Worm (Caenorhabditis elegans) whole organism, young adult: ENCODE data around the gene pgm-1.
A peak's percentile ranks its signal among the peaks of the same experiment; 100 is the strongest.

Source experiments
- B0261.1 ChIP-seq: sonication (generic microtip); optimal IDR thresholded peaks from 2 replicates; lab custom pipeline; 2016; ENCODE audit warnings: mild to moderate bottlenecking, missing genetic modification characterization, moderate library complexity, missing compliant biosample characterization
- D2030.7 ChIP-seq: fragments of 200-800 bp; sonication (Bioruptor generic); IDR thresholded peaks from 2 replicates; pipeline ENCODE4 v1.3.6; 2022; ENCODE audit warnings: missing genetic modification reagents, missing genetic modification characterization, missing compliant biosample characterization
- F10E7.11 ChIP-seq: sonication (generic microtip); optimal IDR thresholded peaks from 2 replicates; lab custom pipeline; 2017; ENCODE audit warnings: mild to moderate bottlenecking, missing genetic modification characterization, moderate library complexity, missing compliant biosample characterization
- F23B12.7 ChIP-seq: sonication (generic microtip); optimal IDR thresholded peaks from 2 replicates; lab custom pipeline; 2017; ENCODE audit warnings: missing genetic modification characterization, mild to moderate bottlenecking, missing compliant biosample characterization, antibody characterized with exemption, moderate library complexity; ENCODE audit not compliant: insufficient read depth
- F33H1.4 ChIP-seq: fragments of 200-800 bp; sonication (Bioruptor generic); IDR thresholded peaks from 2 replicates; pipeline ENCODE4 v1.3.6; 2022; ENCODE audit warnings: missing genetic modification reagents, missing genetic modification characterization, missing compliant biosample characterization
- F37B4.10 ChIP-seq: fragments of 200-800 bp; sonication (Bioruptor generic); IDR thresholded peaks from 2 replicates; pipeline ENCODE4 v1.3.6; 2022; ENCODE audit warnings: missing genetic modification characterization, missing compliant biosample characterization
- F39B2.1 ChIP-seq: fragments of 200-800 bp; sonication (Bioruptor generic); IDR thresholded peaks from 2 replicates; pipeline ENCODE4 v1.3.6; 2022; ENCODE audit warnings: missing genetic modification reagents, missing genetic modification characterization, missing compliant biosample characterization
- F49E8.2 ChIP-seq: sonication (generic microtip); optimal IDR thresholded peaks from 3 replicates; lab custom pipeline; 2017; ENCODE audit warnings: missing genetic modification characterization, mild to moderate bottlenecking, missing compliant biosample characterization, antibody characterized with exemption, moderate library complexity; ENCODE audit not compliant: insufficient read depth
- F57A8.1 ChIP-seq: fragments of 200-800 bp; sonication (Bioruptor generic); optimal IDR thresholded peaks from 2 replicates; lab custom pipeline; 2018; ENCODE audit warnings: mild to moderate bottlenecking, missing genetic modification characterization, moderate library complexity, missing compliant biosample characterization
- F57C9.4 ChIP-seq: sonication (generic microtip); optimal IDR thresholded peaks from 2 replicates; lab custom pipeline; 2017; ENCODE audit warnings: mild to moderate bottlenecking, missing genetic modification characterization, missing compliant biosample characterization
- K11D2.4 ChIP-seq: fragments of 200-800 bp; sonication (Bioruptor generic); IDR thresholded peaks from 2 replicates; pipeline ENCODE4 v1.3.6; 2022; ENCODE audit warnings: missing genetic modification reagents, missing genetic modification characterization, missing compliant biosample characterization
- T07F8.4 ChIP-seq: sonication (generic microtip); optimal IDR thresholded peaks from 2 replicates; lab custom pipeline; 2016; ENCODE audit warnings: mild to moderate bottlenecking, missing genetic modification characterization, moderate library complexity, missing compliant biosample characterization
- Y53F4B.3 ChIP-seq: fragments of 200-800 bp; sonication (Bioruptor generic); IDR thresholded peaks from 2 replicates; pipeline ENCODE4 v1.3.6; 2022; ENCODE audit warnings: missing genetic modification reagents, missing genetic modification characterization, missing compliant biosample characterization
- Y53G8AR.9 ChIP-seq: fragments of 200-800 bp; sonication (Bioruptor generic); conservative IDR thresholded peaks from 2 replicates; pipeline ENCODE4 v1.3.6; 2022; ENCODE audit warnings: missing genetic modification reagents, missing genetic modification characterization, missing compliant biosample characterization
- Y56A3A.18 ChIP-seq: fragments of 200-800 bp; sonication (Bioruptor generic); IDR thresholded peaks from 2 replicates; pipeline ENCODE4 v1.3.6; 2022; ENCODE audit warnings: missing genetic modification reagents, missing genetic modification characterization, missing compliant biosample characterization
- Y67H2A.10 ChIP-seq: fragments of 200-800 bp; sonication (Bioruptor generic); conservative IDR thresholded peaks from 2 replicates; pipeline ENCODE4 v1.3.6; 2022; ENCODE audit warnings: missing genetic modification reagents, missing genetic modification characterization, missing compliant biosample characterization
- akir-1 ChIP-seq: fragments of 200-800 bp; sonication (Bioruptor generic); optimal IDR thresholded peaks from 2 replicates; lab custom pipeline; 2018; ENCODE audit warnings: mild to moderate bottlenecking, missing genetic modification characterization, moderate library complexity, missing compliant biosample characterization
- aptf-3 ChIP-seq: fragments of 200-800 bp; sonication (Bioruptor generic); IDR thresholded peaks from 2 replicates; pipeline ENCODE4 v1.3.6; 2022; ENCODE audit warnings: missing genetic modification characterization, missing compliant biosample characterization
- ceh-100 ChIP-seq: fragments of 200-800 bp; sonication (Bioruptor generic); IDR thresholded peaks from 2 replicates; pipeline ENCODE4 v1.3.6; 2022; ENCODE audit warnings: missing genetic modification reagents, missing genetic modification characterization, missing compliant biosample characterization
- ceh-40 ChIP-seq: fragments of 200-800 bp; sonication (Bioruptor generic); IDR thresholded peaks from 2 replicates; pipeline ENCODE4 v1.3.6; 2022; ENCODE audit warnings: missing genetic modification characterization, missing compliant biosample characterization
- die-1 ChIP-seq: sonication (generic microtip); optimal IDR thresholded peaks from 2 replicates; lab custom pipeline; 2016; ENCODE audit warnings: missing genotype, mild to moderate bottlenecking, missing genetic modification characterization, missing compliant biosample characterization
- dpl-1 ChIP-seq: fragments of 150-350 bp; optimal IDR thresholded peaks from 2 replicates; lab custom pipeline; 2014; ENCODE audit warnings: missing biosample characterization, missing genetic modification reagents, missing genetic modification characterization
- gei-17 ChIP-seq: fragments of 200-800 bp; sonication (Bioruptor generic); optimal IDR thresholded peaks from 2 replicates; lab custom pipeline; 2018; ENCODE audit warnings: mild to moderate bottlenecking, missing genetic modification characterization, missing compliant biosample characterization
- him-1 ChIP-seq: sonication (generic microtip); optimal IDR thresholded peaks from 2 replicates; lab custom pipeline; 2016; ENCODE audit warnings: missing genotype, missing genetic modification reagents, missing genetic modification characterization, missing compliant biosample characterization
- lag-1 ChIP-seq: fragments of 200-800 bp; sonication (Bioruptor generic); IDR thresholded peaks from 2 replicates; pipeline ENCODE4 v1.3.6; 2022; ENCODE audit warnings: missing genetic modification reagents, missing genetic modification characterization, missing compliant biosample characterization
- lin-54 ChIP-seq: fragments of 200-800 bp; sonication (Bioruptor generic); optimal IDR thresholded peaks from 2 replicates; lab custom pipeline; 2018; ENCODE audit warnings: mild to moderate bottlenecking, missing genetic modification characterization, missing compliant biosample characterization
- madf-10 ChIP-seq: sonication (generic microtip); optimal IDR thresholded peaks from 2 replicates; lab custom pipeline; 2016; ENCODE audit warnings: mild to moderate bottlenecking, missing genetic modification characterization, missing compliant biosample characterization
- madf-3 ChIP-seq: fragments of 200-800 bp; sonication (Bioruptor generic); IDR thresholded peaks from 2 replicates; pipeline ENCODE4 v1.3.6; 2022; ENCODE audit warnings: missing genetic modification reagents, missing genetic modification characterization, missing compliant biosample characterization
- madf-8 ChIP-seq: fragments of 200-800 bp; sonication (Bioruptor generic); conservative IDR thresholded peaks from 2 replicates; pipeline ENCODE4 v1.3.6; 2022; ENCODE audit warnings: missing genetic modification reagents, missing genetic modification characterization, missing compliant biosample characterization
- mcd-1 ChIP-seq: fragments of 200-800 bp; sonication (Bioruptor generic); IDR thresholded peaks from 2 replicates; pipeline ENCODE4 v1.3.6; 2022; ENCODE audit warnings: missing genetic modification reagents, missing genetic modification characterization, missing compliant biosample characterization
- mxl-1 ChIP-seq: sonication (generic microtip); optimal IDR thresholded peaks from 2 replicates; lab custom pipeline; 2016; ENCODE audit warnings: missing genetic modification characterization, missing compliant biosample characterization
- nfya-2 ChIP-seq: fragments of 200-800 bp; sonication (Bioruptor generic); IDR thresholded peaks from 2 replicates; pipeline ENCODE4 v1.3.6; 2022; ENCODE audit warnings: missing genetic modification reagents, missing genetic modification characterization, missing compliant biosample characterization
- nhr-27 ChIP-seq: fragments of 200-800 bp; sonication (Bioruptor generic); optimal IDR thresholded peaks from 2 replicates; lab custom pipeline; 2018; ENCODE audit warnings: mild to moderate bottlenecking, missing genetic modification characterization, moderate library complexity, missing compliant biosample characterization
- nhr-90 ChIP-seq: sonication (generic microtip); optimal IDR thresholded peaks from 2 replicates; lab custom pipeline; 2016; ENCODE audit warnings: missing genotype, mild to moderate bottlenecking, missing genetic modification characterization, missing compliant biosample characterization
- rec-8 ChIP-seq, 2 experiments: sonication (generic microtip); optimal IDR thresholded peaks; 2 replicates each; lab custom pipeline; 2016; ENCODE audit warnings: mild to moderate bottlenecking in 2 of 2, missing genetic modification characterization in 2 of 2, missing genetic modification reagents in 2 of 2, missing genotype in 2 of 2, missing biosample characterization in 1 of 2, missing compliant biosample characterization in 1 of 2, moderate library complexity in 1 of 2
- repo-1 ChIP-seq: sonication (generic microtip); optimal IDR thresholded peaks from 2 replicates; lab custom pipeline; 2017; ENCODE audit warnings: mild to moderate bottlenecking, missing genetic modification characterization, missing compliant biosample characterization
- rpc-1 ChIP-seq, 2 experiments: fragments of 150-350 bp in 1 of 2; sonication (generic microtip) in 1 of 2; optimal IDR thresholded peaks; 2 replicates each; lab custom pipeline; 2014 to 2018; ENCODE audit warnings: missing biosample characterization in 1 of 2, missing genetic modification characterization in 1 of 2, missing genetic modification reagents in 1 of 2, missing genotype in 1 of 2
- snpc-1.1 ChIP-seq: sonication (generic microtip); optimal IDR thresholded peaks from 2 replicates; lab custom pipeline; 2017; ENCODE audit warnings: missing genetic modification characterization, mild to moderate bottlenecking, missing compliant biosample characterization, antibody characterized with exemption, moderate library complexity, missing genotype, missing genetic modification reagents; ENCODE audit not compliant: insufficient read depth
- somi-1 ChIP-seq: fragments of 200-800 bp; sonication (Bioruptor generic); optimal IDR thresholded peaks from 2 replicates; lab custom pipeline; 2018; ENCODE audit warnings: mild to moderate bottlenecking, missing genetic modification characterization, missing compliant biosample characterization
- sptf-2 ChIP-seq: fragments of 200-800 bp; sonication (Bioruptor generic); optimal IDR thresholded peaks from 2 replicates; lab custom pipeline; 2018; ENCODE audit warnings: mild to moderate bottlenecking, missing genetic modification characterization, missing compliant biosample characterization
- tbp1 ChIP-seq: fragments of 200-800 bp; sonication (Bioruptor generic); optimal IDR thresholded peaks from 2 replicates; lab custom pipeline; 2018; ENCODE audit warnings: mild to moderate bottlenecking, missing genetic modification characterization, missing compliant biosample characterization
- tbx-9 ChIP-seq: sonication (generic microtip); optimal IDR thresholded peaks from 2 replicates; lab custom pipeline; 2016; ENCODE audit warnings: borderline replicate concordance, missing genetic modification characterization, inconsistent platforms, missing compliant biosample characterization
- zfh-2 ChIP-seq: fragments of 200-800 bp; sonication (Bioruptor generic); conservative IDR thresholded peaks from 2 replicates; pipeline ENCODE4 v1.3.6; 2022; ENCODE audit warnings: missing genetic modification reagents, missing genetic modification characterization, missing compliant biosample characterization
- zim-3 ChIP-seq: sonication (generic microtip); optimal IDR thresholded peaks from 2 replicates; lab custom pipeline; 2017; ENCODE audit warnings: mild to moderate bottlenecking, missing genetic modification characterization, moderate library complexity, missing compliant biosample characterization
- ztf-18 ChIP-seq: sonication (generic microtip); optimal IDR thresholded peaks from 2 replicates; lab custom pipeline; 2016; ENCODE audit warnings: missing genotype, mild to moderate bottlenecking, missing genetic modification characterization, missing compliant biosample characterization
- ztf-22 ChIP-seq: fragments of 200-800 bp; sonication (Bioruptor generic); optimal IDR thresholded peaks from 2 replicates; lab custom pipeline; 2018; ENCODE audit warnings: mild to moderate bottlenecking, missing genetic modification characterization, moderate library complexity, missing compliant biosample characterization
- ztf-28 ChIP-seq: fragments of 200-800 bp; sonication (Bioruptor generic); IDR thresholded peaks from 2 replicates; pipeline ENCODE4 v1.3.6; 2022; ENCODE audit warnings: missing genetic modification reagents, missing genetic modification characterization, missing compliant biosample characterization

Gene pgm-1

DNA sequence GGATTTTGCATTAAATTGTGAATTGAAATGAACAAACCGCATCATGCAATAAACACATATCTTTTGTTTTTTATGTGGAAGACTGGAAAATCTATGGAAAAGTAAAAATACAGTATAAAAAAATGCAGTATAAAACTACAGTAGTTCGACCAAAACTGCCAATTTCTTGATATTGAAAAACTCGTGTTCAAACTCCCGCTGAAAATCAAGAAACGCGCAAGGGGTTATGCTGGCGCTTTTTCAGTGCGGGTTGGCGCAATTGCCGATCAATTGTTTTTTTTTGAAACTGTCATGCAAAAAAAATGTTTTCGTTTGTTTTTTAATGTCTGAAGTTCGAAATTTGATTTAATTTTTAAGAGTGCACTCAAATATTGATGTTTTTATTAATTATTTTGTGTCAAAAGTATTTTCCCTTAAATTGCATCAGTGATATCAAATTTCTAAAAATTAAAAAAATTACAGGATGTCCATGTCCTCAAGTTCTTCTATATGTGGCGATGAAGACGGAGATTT lies 37.6 kb upstream of the pgm-1 start, which contains the start of gene dnj-9:
Gene dnj-9, plus strand, starts transcription at position 463 of the 513 bp plus-strand sequence.
- TF ChIP-seq ztf-18 (tag; lab: Kevin White, UChicago) (peak; percentile 99), mxl-1 (tag; lab: Kevin White, UChicago) (no peak), ceh-40 (peak; percentile 51; the same call in 1 of the 2 replicates), rec-8 (tag; optimal IDR thresholded peaks at IDR 0.05; lab: Kevin White, UChicago) (peak in 1 of 2 experiments; percentile 21), madf-8 (GFP tag; lab: Robert Waterston, UW) (peak; percentile 79), ztf-28 (GFP tag; lab: Robert Waterston, UW) (no peak), Y53F4B.3 (GFP tag; lab: Robert Waterston, UW) (no peak), die-1 (tag; lab: Kevin White, UChicago) (peak; percentile 53), snpc-1.1 (peak; percentile 28), tbx-9 (tag; lab: Kevin White, UChicago) (no peak), somi-1 (GFP tag; lab: Kevin White, UChicago) (peak; percentile 53), F23B12.7 (tag; lab: Kevin White, UChicago) (peak; percentile 92), gei-17 (peak; percentile 87), sptf-2 (GFP tag; lab: Kevin White, UChicago) (no peak), nfya-2 (GFP tag; lab: Robert Waterston, UW) (no peak), lin-54 (GFP tag; lab: Kevin White, UChicago) (peak; percentile 99), zfh-2 (no peak), him-1 (peak; percentile 81), ceh-100 (GFP tag; lab: Robert Waterston, UW) (peak; percentile 84), Y56A3A.18 (GFP tag; lab: Robert Waterston, UW) (peak; percentile 95), nhr-90 (no peak), repo-1 (tag; lab: Kevin White, UChicago) (peak; percentile 94), madf-10 (tag; lab: Kevin White, UChicago) (peak; percentile 71), F57C9.4 (tag; lab: Kevin White, UChicago) (no peak), mcd-1 (GFP tag; lab: Robert Waterston, UW) (peak; percentile 93), D2030.7 (GFP tag; lab: Robert Waterston, UW) (peak; percentile 81), F57A8.1 (peak; percentile 35), dpl-1 (peak; percentile 97), Y67H2A.10 (GFP tag; lab: Robert Waterston, UW) (peak; percentile 37; the same call in 1 of the 2 replicates), aptf-3 (GFP tag; lab: Robert Waterston, UW) (no peak), akir-1 (GFP tag; lab: Kevin White, UChicago) (no peak), B0261.1 (peak; percentile 15), F39B2.1 (GFP tag; lab: Robert Waterston, UW) (peak; percentile 75), F49E8.2 (peak; percentile 71), T07F8.4 (tag; lab: Kevin White, UChicago) (peak; percentile 41), F10E7.11 (tag; lab: Kevin White, UChicago) (no peak), rpc-1 (optimal IDR thresholded peaks at IDR 0.05; lab: Kevin White, UChicago) (no peak), rpc-1 (tag; optimal IDR thresholded peaks at IDR 0.05; lab: Kevin White, UChicago) (no peak), nhr-27 (tag; lab: Kevin White, UChicago) (peak; percentile 41), ztf-22 (no peak), F33H1.4 (GFP tag; lab: Robert Waterston, UW) (peak; percentile 84), K11D2.4 (GFP tag; lab: Robert Waterston, UW) (peak; percentile 94), lag-1 (no peak), Y53G8AR.9 (GFP tag; lab: Robert Waterston, UW) (peak; percentile 98), F37B4.10 (GFP tag; lab: Robert Waterston, UW) (no peak), tbp1 (GFP tag; lab: Kevin White, UChicago) (peak; percentile 75), madf-3 (GFP tag; lab: Robert Waterston, UW) (peak; percentile 92), zim-3 (tag; lab: Kevin White, UChicago) (no peak)
